Worm (Caenorhabditis elegans) whole organism, L3 larva: ENCODE measurements around the gene fbxa-50.

Experiments used
- R02D3.7 ChIP-seq: fragments of 150-350 bp; optimal IDR thresholded peaks from 2 replicates; lab custom pipeline; 2014; ENCODE audit warnings: missing biosample characterization, missing genetic modification characterization
- ZK546.5 ChIP-seq: sonication (generic microtip); optimal IDR thresholded peaks from 2 replicates; lab custom pipeline; 2017; ENCODE audit warnings: missing biosample characterization, missing genetic modification characterization
- aly-2 ChIP-seq: fragments of 150-350 bp; optimal IDR thresholded peaks from 2 replicates; lab custom pipeline; 2014; ENCODE audit warnings: missing biosample characterization, missing genetic modification characterization
- ama-1 ChIP-seq: fragments of 150-350 bp; optimal IDR thresholded peaks from 2 replicates; lab custom pipeline; 2018
- ceh-28 ChIP-seq: fragments of 150-350 bp; optimal IDR thresholded peaks from 2 replicates; lab custom pipeline; 2014; ENCODE audit warnings: missing biosample characterization, missing genetic modification reagents, missing genetic modification characterization
- ceh-82 ChIP-seq: fragments of 150-350 bp; optimal IDR thresholded peaks from 2 replicates; lab custom pipeline; 2014; ENCODE audit warnings: missing biosample characterization, missing genetic modification characterization
- ceh-9 ChIP-seq: sonication (generic microtip); optimal IDR thresholded peaks from 2 replicates; lab custom pipeline; 2018; ENCODE audit warnings: missing biosample characterization, missing genetic modification characterization
- daf-12 ChIP-seq: fragments of 150-350 bp; optimal IDR thresholded peaks from 2 replicates; lab custom pipeline; 2014; ENCODE audit warnings: missing biosample characterization, missing genetic modification reagents, missing genetic modification characterization
- egl-27 ChIP-seq: sonication (generic microtip); optimal IDR thresholded peaks from 4 replicates; lab custom pipeline; 2017; ENCODE audit warnings: missing biosample characterization, missing genetic modification reagents, missing genetic modification characterization
- egl-5 ChIP-seq: fragments of 150-350 bp; optimal IDR thresholded peaks from 2 replicates; lab custom pipeline; 2017; ENCODE audit warnings: missing biosample characterization, missing genetic modification reagents, missing genetic modification characterization, inconsistent platforms
- elt-1 ChIP-seq: fragments of 150-350 bp; optimal IDR thresholded peaks from 2 replicates; lab custom pipeline; 2014; ENCODE audit warnings: missing biosample characterization, missing genetic modification characterization
- elt-2 ChIP-seq: sonication (generic microtip); optimal IDR thresholded peaks from 2 replicates; lab custom pipeline; 2016; ENCODE audit warnings: missing genetic modification reagents, mild to moderate bottlenecking, missing genetic modification characterization, missing compliant biosample characterization
- elt-3 ChIP-seq, 3 experiments: fragments of 150-350 bp in 1 of 3; sonication (generic microtip) in 2 of 3; optimal IDR thresholded peaks; 2 replicates in 2 of 3; 4 replicates in 1 of 3; lab custom pipeline; 2014 to 2017; ENCODE audit warnings: missing biosample characterization in 3 of 3, missing genetic modification characterization in 3 of 3
- eor-1 ChIP-seq, 2 experiments: fragments of 150-350 bp; optimal IDR thresholded peaks; 2 replicates each; lab custom pipeline; 2014 to 2018; ENCODE audit warnings: missing biosample characterization in 2 of 2, missing genetic modification characterization in 2 of 2
- fkh-10 ChIP-seq: sonication (generic microtip); optimal IDR thresholded peaks from 2 replicates; lab custom pipeline; 2017; ENCODE audit warnings: missing biosample characterization, missing genetic modification reagents, missing genetic modification characterization
- fkh-2 ChIP-seq: fragments of 150-350 bp; optimal IDR thresholded peaks from 2 replicates; lab custom pipeline; 2014; ENCODE audit warnings: missing biosample characterization, missing genetic modification reagents, missing genetic modification characterization
- hmg-11 ChIP-seq: sonication (generic microtip); optimal IDR thresholded peaks from 2 replicates; lab custom pipeline; 2016; ENCODE audit warnings: missing genetic modification characterization, missing compliant biosample characterization
- jun-1 ChIP-seq: fragments of 150-350 bp; optimal IDR thresholded peaks from 2 replicates; lab custom pipeline; 2014; ENCODE audit warnings: missing biosample characterization, missing genetic modification reagents, missing genetic modification characterization
- lin-39 ChIP-seq: fragments of 150-350 bp; optimal IDR thresholded peaks from 2 replicates; lab custom pipeline; 2018; ENCODE audit warnings: missing biosample characterization, missing genetic modification reagents, missing genetic modification characterization
- mml-1 ChIP-seq: fragments of 150-350 bp; sonication (generic microtip); optimal IDR thresholded peaks from 3 replicates; lab custom pipeline; 2014; ENCODE audit warnings: missing biosample characterization, missing genetic modification characterization
- nhr-11 ChIP-seq: fragments of 150-350 bp; optimal IDR thresholded peaks from 2 replicates; lab custom pipeline; 2014; ENCODE audit warnings: missing biosample characterization, missing genetic modification characterization
- nhr-23 ChIP-seq: fragments of 150-350 bp; optimal IDR thresholded peaks from 2 replicates; lab custom pipeline; 2014; ENCODE audit warnings: missing biosample characterization, missing genetic modification reagents, missing genetic modification characterization
- nhr-237 ChIP-seq: fragments of 150-350 bp; optimal IDR thresholded peaks from 2 replicates; lab custom pipeline; 2014; ENCODE audit warnings: missing biosample characterization, missing genetic modification characterization
- nhr-25 ChIP-seq: sonication (generic microtip); optimal IDR thresholded peaks from 2 replicates; lab custom pipeline; 2017; ENCODE audit warnings: missing biosample characterization, missing genetic modification characterization
- nhr-28 ChIP-seq: fragments of 150-350 bp; optimal IDR thresholded peaks from 2 replicates; lab custom pipeline; 2014; ENCODE audit warnings: missing biosample characterization, missing genetic modification characterization
- nhr-67 ChIP-seq: fragments of 150-350 bp; optimal IDR thresholded peaks from 2 replicates; lab custom pipeline; 2014; ENCODE audit warnings: missing biosample characterization, missing genetic modification characterization
- nhr-77 ChIP-seq: fragments of 150-350 bp; optimal IDR thresholded peaks from 2 replicates; lab custom pipeline; 2014; ENCODE audit warnings: missing biosample characterization, missing genetic modification characterization
- pha-4 ChIP-seq: fragments of 150-350 bp; optimal IDR thresholded peaks from 2 replicates; lab custom pipeline; 2014; ENCODE audit warnings: missing biosample characterization, missing genetic modification reagents, missing genetic modification characterization
- pqm-1 ChIP-seq: fragments of 150-350 bp; optimal IDR thresholded peaks from 2 replicates; lab custom pipeline; 2017; ENCODE audit warnings: missing biosample characterization, missing genetic modification characterization, inconsistent platforms
- sea-2 ChIP-seq: fragments of 150-350 bp; sonication (generic microtip); optimal IDR thresholded peaks from 4 replicates; lab custom pipeline; 2014; ENCODE audit warnings: missing biosample characterization, missing genetic modification reagents, missing genetic modification characterization
- skn-1 ChIP-seq: fragments of 150-350 bp; optimal IDR thresholded peaks from 2 replicates; lab custom pipeline; 2014; ENCODE audit warnings: missing biosample characterization, missing genetic modification characterization
- snpc-4 ChIP-seq: fragments of 150-350 bp; optimal IDR thresholded peaks from 2 replicates; lab custom pipeline; 2014; ENCODE audit warnings: missing biosample characterization, missing genetic modification characterization
- tbx-2 ChIP-seq: sonication (generic microtip); optimal IDR thresholded peaks from 2 replicates; lab custom pipeline; 2016; ENCODE audit warnings: mild to moderate bottlenecking, missing genetic modification characterization, missing compliant biosample characterization
- unc-39 ChIP-seq: sonication (generic microtip); optimal IDR thresholded peaks from 4 replicates; lab custom pipeline; 2017; ENCODE audit warnings: missing biosample characterization, missing genetic modification characterization
- ztf-11 ChIP-seq: fragments of 150-350 bp; optimal IDR thresholded peaks from 2 replicates; lab custom pipeline; 2014; ENCODE audit warnings: missing biosample characterization, missing genetic modification characterization

Gene fbxa-50

ce11 chrIII:1288473-1289056 lies at the start of gene fbxa-50:
TSS of gene fbxa-50 (minus strand) at chrIII:1288523.
- TF ChIP-seq egl-27 (no peak), fkh-10 (no peak), ceh-28 (no peak), ceh-9 (tag; lab: Kevin White, UChicago) (no peak), nhr-237 (no peak), nhr-23 (no peak), nhr-11 (tag; lab: Kevin White, UChicago) (no peak), elt-1 (tag; lab: Kevin White, UChicago) (no peak), ztf-11 (tag; lab: Kevin White, UChicago) (no peak), jun-1 (tag; lab: Kevin White, UChicago) (no peak), fkh-2 (tag; lab: Kevin White, UChicago) (no peak), nhr-77 (tag; lab: Kevin White, UChicago) (no peak), unc-39 (tag; lab: Kevin White, UChicago) (no peak), lin-39 (tag; lab: Kevin White, UChicago) (no peak), tbx-2 (no peak), R02D3.7 (tag; lab: Kevin White, UChicago) (no peak), skn-1 (tag; lab: Kevin White, UChicago) (no peak)

- TF ChIP-seq elt-2 (peak; percentile 68), lin-39 (tag; lab: Kevin White, UChicago) (no peak)
Measured at ce11 chrIII:1331894-1332293, 43.6 kb upstream of the fbxa-50 start, which contains the start of gene Y82E9BL.19. TSS of gene Y82E9BL.19 (plus strand) at chrIII:1332016.

ce11 chrIII:1326490-1326889 lies 38.2 kb upstream of the fbxa-50 start, which contains the start of gene Y82E9BL.18:
TSS of gene Y82E9BL.18 (plus strand) at chrIII:1326790.
- TF ChIP-seq hmg-11 (no peak), R02D3.7 (tag; lab: Kevin White, UChicago) (no peak), egl-27 (no peak), ama-1 (lab: Kevin White, UChicago) (no peak), ceh-82 (tag; lab: Kevin White, UChicago) (no peak), egl-5 (tag; lab: Kevin White, UChicago) (no peak), nhr-28 (no peak), elt-3 (tag; optimal IDR thresholded peaks at IDR 0.05; lab: Kevin White, UChicago) (no peak), nhr-25 (tag; lab: Kevin White, UChicago) (no peak), ceh-28 (no peak), ZK546.5 (tag; lab: Kevin White, UChicago) (no peak), skn-1 (tag; lab: Kevin White, UChicago) (no peak), lin-39 (tag; lab: Kevin White, UChicago) (no peak), snpc-4 (tag; lab: Kevin White, UChicago) (no peak), daf-12 (tag; lab: Kevin White, UChicago) (no peak), nhr-23 (no peak), mml-1 (tag; lab: Kevin White, UChicago) (no peak), ceh-9 (tag; lab: Kevin White, UChicago) (no peak)

- no peak for TF ChIP-seq hmg-11
- no peak for TF ChIP-seq nhr-77 (tag; lab: Kevin White, UChicago)
- no peak for TF ChIP-seq ama-1 (lab: Kevin White, UChicago)
- no peak for TF ChIP-seq skn-1 (tag; lab: Kevin White, UChicago)
- TF ChIP-seq snpc-4 (tag; lab: Kevin White, UChicago), result no peak
Measured at ce11 chrIII:1324513-1324912, 36.2 kb upstream of the fbxa-50 start, which contains the start of gene fbxa-14. TSS of gene fbxa-14 (minus strand) at chrIII:1324613.

ce11 chrIII:1323555-1323954 lies 35.2 kb upstream of the fbxa-50 start:
- TF ChIP-seq elt-2, result peak; percentile 94
- TF ChIP-seq nhr-25 (tag; lab: Kevin White, UChicago), result no peak
- TF ChIP-seq pqm-1 (tag; lab: Kevin White, UChicago), result peak; percentile 81
- no peak for TF ChIP-seq elt-1 (tag; lab: Kevin White, UChicago)
- TF ChIP-seq, all 47 proteins: peak for 2

- no peak for TF ChIP-seq nhr-67
- peak; percentile 9 for TF ChIP-seq elt-2
- TF ChIP-seq ama-1 (lab: Kevin White, UChicago), result no peak
- no peak for TF ChIP-seq ztf-11 (tag; lab: Kevin White, UChicago)
- no peak for TF ChIP-seq eor-1 (tag; optimal IDR thresholded peaks at IDR 0.05; lab: Kevin White, UChicago)
- no peak for TF ChIP-seq ceh-28
- no peak for TF ChIP-seq skn-1 (tag; lab: Kevin White, UChicago)
- TF ChIP-seq pha-4 (tag; lab: Kevin White, UChicago), result no peak
- TF ChIP-seq nhr-23, result no peak
- TF ChIP-seq aly-2, result no peak
- TF ChIP-seq hmg-11, result no peak
- TF ChIP-seq sea-2, result no peak
- TF ChIP-seq daf-12 (tag; lab: Kevin White, UChicago), result no peak
- no peak for TF ChIP-seq ceh-9 (tag; lab: Kevin White, UChicago)
- peak; percentile 1 for TF ChIP-seq pqm-1 (tag; lab: Kevin White, UChicago)
- TF ChIP-seq, all 47 proteins: peak for 2
Measured at ce11 chrIII:1321561-1321960, 33.2 kb upstream of the fbxa-50 start, which contains the start of gene fbxa-15. TSS of gene fbxa-15 (minus strand) at chrIII:1321661.
